Worm (Caenorhabditis elegans) whole organism, young adult: ENCODE results near the gene F38A6.4.

ENCODE experiments used
- B0336.3 ChIP-seq: fragments of 200-800 bp; sonication (Bioruptor generic); IDR thresholded peaks from 2 replicates; pipeline ENCODE4 v1.3.6; 2022; ENCODE audit warnings: missing genetic modification characterization, missing compliant biosample characterization
- K11D2.4 ChIP-seq: fragments of 200-800 bp; sonication (Bioruptor generic); IDR thresholded peaks from 2 replicates; pipeline ENCODE4 v1.3.6; 2022; ENCODE audit warnings: missing genetic modification reagents, missing genetic modification characterization, missing compliant biosample characterization
- K12H6.12 ChIP-seq: fragments of 200-800 bp; sonication (Bioruptor generic); optimal IDR thresholded peaks from 2 replicates; lab custom pipeline; 2018; ENCODE audit warnings: mild to moderate bottlenecking, missing genetic modification characterization, missing compliant biosample characterization
- Y53G8AR.9 ChIP-seq: fragments of 200-800 bp; sonication (Bioruptor generic); conservative IDR thresholded peaks from 2 replicates; pipeline ENCODE4 v1.3.6; 2022; ENCODE audit warnings: missing genetic modification reagents, missing genetic modification characterization, missing compliant biosample characterization
- Y79H2A.3 ChIP-seq: fragments of 200-800 bp; sonication (Bioruptor generic); conservative IDR thresholded peaks from 2 replicates; pipeline ENCODE4 v1.3.6; 2022; ENCODE audit warnings: missing genetic modification reagents, missing genetic modification characterization, missing compliant biosample characterization
- ama-1 ChIP-seq, 3 experiments: fragments of 150-350 bp in 1 of 3; sonication (generic microtip) in 2 of 3; optimal IDR thresholded peaks; 2 replicates each; lab custom pipeline; 2014 to 2018; ENCODE audit warnings: missing biosample characterization in 2 of 3, missing genetic modification characterization in 2 of 3, missing genetic modification reagents in 2 of 3
- attf-3 ChIP-seq: fragments of 200-800 bp; sonication (Bioruptor generic); conservative IDR thresholded peaks from 2 replicates; pipeline ENCODE4 v1.3.6; 2022; ENCODE audit warnings: missing genetic modification reagents, missing genetic modification characterization, missing compliant biosample characterization
- cebp-1 ChIP-seq, 2 experiments: fragments of 200-800 bp in 1 of 2; sonication (Bioruptor generic) in 1 of 2; sonication (generic microtip) in 1 of 2; IDR thresholded peaks in 1 of 2; optimal IDR thresholded peaks in 1 of 2; 2 replicates each; pipeline versions ENCODE4 v1.3.6 to Lab custom; 2017 to 2022; ENCODE audit warnings: missing compliant biosample characterization in 2 of 2, missing genetic modification characterization in 2 of 2, mild to moderate bottlenecking in 1 of 2, missing genetic modification reagents in 1 of 2, moderate library complexity in 1 of 2
- ceh-27 ChIP-seq: fragments of 200-800 bp; sonication (Bioruptor generic); optimal IDR thresholded peaks from 2 replicates; lab custom pipeline; 2018; ENCODE audit warnings: mild to moderate bottlenecking, missing genetic modification characterization, moderate library complexity, missing compliant biosample characterization
- dox-1 ChIP-seq: fragments of 200-800 bp; sonication (Bioruptor generic); IDR thresholded peaks from 2 replicates; pipeline ENCODE4 v1.3.6; 2022; ENCODE audit warnings: missing genetic modification reagents, missing genetic modification characterization, missing compliant biosample characterization
- him-1 ChIP-seq: sonication (generic microtip); optimal IDR thresholded peaks from 2 replicates; lab custom pipeline; 2016; ENCODE audit warnings: missing genotype, missing genetic modification reagents, missing genetic modification characterization, missing compliant biosample characterization
- hmg-1.2 ChIP-seq: fragments of 200-800 bp; sonication (Bioruptor generic); IDR thresholded peaks from 2 replicates; pipeline ENCODE4 v1.3.6; 2022; ENCODE audit warnings: missing genetic modification reagents, missing genetic modification characterization, missing compliant biosample characterization
- let-526 ChIP-seq: fragments of 200-800 bp; sonication (Bioruptor generic); IDR thresholded peaks from 2 replicates; pipeline ENCODE4 v1.3.6; 2022; ENCODE audit warnings: missing genetic modification reagents, missing genetic modification characterization, missing compliant biosample characterization
- let-607 ChIP-seq, 2 experiments: fragments of 200-800 bp in 1 of 2; sonication (Bioruptor generic) in 1 of 2; sonication (generic microtip) in 1 of 2; optimal IDR thresholded peaks; 2 replicates each; lab custom pipeline; 2016 to 2018; ENCODE audit warnings: mild to moderate bottlenecking in 2 of 2, missing compliant biosample characterization in 2 of 2, missing genetic modification characterization in 2 of 2, moderate library complexity in 2 of 2, missing genotype in 1 of 2
- lin-54 ChIP-seq: fragments of 200-800 bp; sonication (Bioruptor generic); optimal IDR thresholded peaks from 2 replicates; lab custom pipeline; 2018; ENCODE audit warnings: mild to moderate bottlenecking, missing genetic modification characterization, missing compliant biosample characterization
- madf-10 ChIP-seq: sonication (generic microtip); optimal IDR thresholded peaks from 2 replicates; lab custom pipeline; 2016; ENCODE audit warnings: mild to moderate bottlenecking, missing genetic modification characterization, missing compliant biosample characterization
- madf-3 ChIP-seq: fragments of 200-800 bp; sonication (Bioruptor generic); IDR thresholded peaks from 2 replicates; pipeline ENCODE4 v1.3.6; 2022; ENCODE audit warnings: missing genetic modification reagents, missing genetic modification characterization, missing compliant biosample characterization
- madf-6 ChIP-seq: fragments of 200-800 bp; sonication (Bioruptor generic); IDR thresholded peaks from 2 replicates; pipeline ENCODE4 v1.3.6; 2022; ENCODE audit warnings: missing genetic modification reagents, missing genetic modification characterization, missing compliant biosample characterization
- madf-8 ChIP-seq: fragments of 200-800 bp; sonication (Bioruptor generic); conservative IDR thresholded peaks from 2 replicates; pipeline ENCODE4 v1.3.6; 2022; ENCODE audit warnings: missing genetic modification reagents, missing genetic modification characterization, missing compliant biosample characterization
- nhr-80 ChIP-seq: sonication (generic microtip); optimal IDR thresholded peaks from 2 replicates; lab custom pipeline; 2016; ENCODE audit warnings: missing genetic modification characterization, missing compliant biosample characterization
- nhr-90 ChIP-seq: sonication (generic microtip); optimal IDR thresholded peaks from 2 replicates; lab custom pipeline; 2016; ENCODE audit warnings: missing genotype, mild to moderate bottlenecking, missing genetic modification characterization, missing compliant biosample characterization
- sea-2 ChIP-seq: fragments of 200-800 bp; sonication (Bioruptor generic); IDR thresholded peaks from 2 replicates; pipeline ENCODE4 v1.3.6; 2022; ENCODE audit warnings: missing genetic modification characterization, missing compliant biosample characterization
- snpc-4 ChIP-seq, 5 experiments: fragments of 150-350 bp in 1 of 5; sonication (generic microtip) in 4 of 5; optimal IDR thresholded peaks; 2 replicates each; lab custom pipeline; 2014 to 2018; ENCODE audit warnings: missing genetic modification characterization in 5 of 5, missing biosample characterization in 3 of 5, antibody characterized with exemption in 2 of 5, mild to moderate bottlenecking in 2 of 5, missing compliant biosample characterization in 2 of 5, missing genotype in 2 of 5, moderate library complexity in 2 of 5, missing genetic modification reagents in 1 of 5
- tbx-9 ChIP-seq: sonication (generic microtip); optimal IDR thresholded peaks from 2 replicates; lab custom pipeline; 2016; ENCODE audit warnings: borderline replicate concordance, missing genetic modification characterization, inconsistent platforms, missing compliant biosample characterization
- unc-62 ChIP-seq: fragments of 150-350 bp; optimal IDR thresholded peaks from 2 replicates; lab custom pipeline; 2014; ENCODE audit warnings: missing biosample characterization, missing genetic modification reagents, missing genetic modification characterization
- ztf-22 ChIP-seq: fragments of 200-800 bp; sonication (Bioruptor generic); optimal IDR thresholded peaks from 2 replicates; lab custom pipeline; 2018; ENCODE audit warnings: mild to moderate bottlenecking, missing genetic modification characterization, moderate library complexity, missing compliant biosample characterization
- ztf-28 ChIP-seq: fragments of 200-800 bp; sonication (Bioruptor generic); IDR thresholded peaks from 2 replicates; pipeline ENCODE4 v1.3.6; 2022; ENCODE audit warnings: missing genetic modification reagents, missing genetic modification characterization, missing compliant biosample characterization

The F38A6.4 gene

DNA sequence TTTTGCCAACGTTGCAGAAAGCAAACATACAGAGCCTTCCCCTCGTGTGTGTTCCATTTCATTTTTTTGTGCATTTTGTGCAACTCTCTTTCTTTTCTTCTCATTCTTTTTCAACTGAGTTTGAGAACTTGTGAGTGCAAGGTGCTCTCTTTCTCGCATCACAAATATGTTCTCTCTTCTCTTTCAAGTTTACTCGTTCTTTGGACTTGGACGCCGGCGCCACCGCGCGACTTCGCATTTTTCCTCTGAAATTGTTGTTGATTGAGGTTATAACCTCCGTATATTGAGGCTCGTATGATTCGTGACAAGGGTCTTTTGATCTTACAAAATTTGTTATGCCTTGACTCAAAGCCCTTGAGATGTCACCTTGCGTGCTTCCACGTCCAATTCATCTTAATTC lies 1.6 kb upstream of the F38A6.4 start (continued):
- TF ChIP-seq nhr-90 (tag; lab: Kevin White, UChicago) (peak; percentile 17), madf-8 (no peak), K12H6.12 (peak; percentile 21), ztf-22 (GFP tag; lab: Kevin White, UChicago) (peak; percentile 15), B0336.3 (GFP tag; lab: Robert Waterston, UW) (0 out of 2 replicates have a peak, but pooled peaks have one; percentile 33), snpc-4 (GFP tag; optimal IDR thresholded peaks at IDR 0.05; lab: Kevin White, UChicago) (no peak), snpc-4 (tag; optimal IDR thresholded peaks at IDR 0.05; lab: Kevin White, UChicago) (peak in 1 of 4 experiments; percentile 4), Y53G8AR.9 (GFP tag; lab: Robert Waterston, UW) (peak; percentile 70; the same call in 1 of the 2 replicates), dox-1 (peak; percentile 27; the same call in 1 of the 2 replicates), ceh-27 (GFP tag; lab: Kevin White, UChicago) (peak; percentile 81), cebp-1 (GFP tag; IDR thresholded peaks at IDR 0.05; lab: Robert Waterston, UW) (0 out of 2 replicates have a peak, but pooled peaks have one; percentile 14), cebp-1 (tag; optimal IDR thresholded peaks at IDR 0.05; lab: Kevin White, UChicago) (peak; percentile 75), madf-10 (tag; lab: Kevin White, UChicago) (peak; percentile 99), madf-3 (GFP tag; lab: Robert Waterston, UW) (peak; percentile 69; the same call in 1 of the 2 replicates), him-1 (no peak), madf-6 (GFP tag; lab: Robert Waterston, UW) (peak; percentile 31; the same call in 1 of the 2 replicates), K11D2.4 (GFP tag; lab: Robert Waterston, UW) (peak; percentile 61; the same call in 1 of the 2 replicates), lin-54 (peak; percentile 35), unc-62 (GFP tag; lab: Kevin White, UChicago) (no peak), hmg-1.2 (peak; percentile 55), ama-1 (optimal IDR thresholded peaks at IDR 0.05; lab: Kevin White, UChicago) (peak; percentile 60), ama-1 (GFP tag; optimal IDR thresholded peaks at IDR 0.05; lab: Kevin White, UChicago) (no peak)

DNA sequence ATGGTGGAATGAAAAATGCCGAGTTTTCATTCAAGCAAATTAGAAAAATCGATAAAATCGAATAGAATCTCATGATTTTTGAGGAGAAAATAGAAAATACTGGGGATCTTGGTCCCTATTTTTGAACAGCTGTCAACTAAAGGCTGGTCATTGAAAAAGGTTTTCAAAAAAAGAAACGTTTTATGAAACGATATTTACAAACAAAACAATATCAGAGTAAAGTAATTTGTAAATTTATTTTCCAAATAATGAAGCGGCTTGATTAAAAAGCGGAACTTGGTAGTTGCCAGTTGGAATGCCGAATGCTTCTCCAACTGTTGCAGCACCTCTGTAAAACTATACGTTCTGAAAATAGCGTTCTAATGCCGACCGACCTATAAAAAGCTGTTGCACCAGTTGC lies 1.5 kb downstream of the F38A6.4 start, which contains the start of gene F38A6.5:
Gene F38A6.5, minus strand, starts transcription at position 101 of the 400 bp plus-strand sequence.
- TF ChIP-seq Y79H2A.3 (no peak), sea-2 (GFP tag; lab: Robert Waterston, UW) (no peak)

DNA sequence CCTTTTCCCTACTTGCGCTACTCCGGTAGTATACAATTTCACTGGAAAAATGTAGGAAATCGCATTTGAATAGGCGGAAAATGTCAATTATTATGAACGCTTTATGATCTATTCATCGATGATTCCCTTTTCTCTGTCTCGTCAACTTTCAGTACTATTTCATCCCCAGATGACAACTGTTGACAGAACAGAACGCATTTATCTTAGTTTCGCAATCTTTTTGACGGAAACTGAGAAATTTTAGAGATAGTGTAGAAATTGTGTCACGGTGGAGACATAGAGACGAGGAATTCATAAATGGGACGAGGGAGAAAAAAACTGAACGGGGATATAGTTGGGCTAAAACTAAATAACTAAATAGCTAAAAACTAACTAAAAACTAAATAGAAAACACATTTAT lies 3.5 kb downstream of the F38A6.4 start:
- no peak for TF ChIP-seq ztf-28 (GFP tag; lab: Robert Waterston, UW)
- TF ChIP-seq let-526 (GFP tag; lab: Robert Waterston, UW): no peak
- no peak for TF ChIP-seq cebp-1 (GFP tag; IDR thresholded peaks at IDR 0.05; lab: Robert Waterston, UW)
- peak; percentile 79 for TF ChIP-seq cebp-1 (tag; optimal IDR thresholded peaks at IDR 0.05; lab: Kevin White, UChicago)
- TF ChIP-seq, all 124 proteins: peak for 1

DNA sequence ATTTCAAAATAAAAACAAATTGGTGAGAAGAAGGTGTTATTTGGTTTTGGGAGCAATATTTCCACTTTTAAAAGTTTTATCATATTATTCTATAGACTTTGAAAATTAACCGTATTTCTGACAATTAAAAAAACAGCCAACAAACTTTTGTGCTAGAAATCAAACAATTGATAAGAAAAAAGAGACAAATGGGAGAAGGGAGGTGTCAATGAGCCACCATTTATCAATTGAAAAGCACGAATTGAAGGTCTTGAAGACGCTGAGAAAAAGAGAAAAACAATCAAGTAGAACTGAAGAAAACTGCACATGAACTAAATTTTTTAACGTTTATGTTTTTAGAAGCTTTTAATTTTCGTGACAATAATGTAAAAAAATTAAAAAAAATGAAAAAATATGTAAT lies 4.3 kb downstream of the F38A6.4 start:
- TF ChIP-seq nhr-80 (tag; lab: Kevin White, UChicago): peak; percentile 78
- TF ChIP-seq let-607 (tag; optimal IDR thresholded peaks at IDR 0.05; lab: Kevin White, UChicago): peak in 1 of 2 experiments; percentile 4
- TF ChIP-seq ztf-22 (GFP tag; lab: Kevin White, UChicago): no peak
- TF ChIP-seq madf-10 (tag; lab: Kevin White, UChicago): peak; percentile 30

DNA sequence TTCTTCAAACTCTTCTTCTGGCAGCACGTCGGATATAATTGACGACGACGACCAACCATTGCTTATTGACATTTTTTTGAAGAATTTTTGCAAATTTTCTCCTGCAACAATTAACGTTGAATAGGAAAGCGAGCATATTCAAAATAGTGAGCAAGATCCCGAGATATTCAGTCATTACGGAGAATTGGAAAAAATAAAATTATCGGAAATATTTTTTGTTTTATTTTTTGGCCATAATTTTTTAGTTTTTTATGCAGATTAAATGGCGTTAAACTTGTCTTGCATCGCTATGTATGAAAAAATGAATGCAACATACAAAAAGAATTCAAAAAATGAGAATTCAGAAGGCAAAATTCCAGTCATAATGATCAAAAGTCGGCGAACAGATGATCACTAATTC lies 5.1 kb downstream of the F38A6.4 start, which contains the start of gene elp-1:
Gene elp-1, minus strand, starts transcription at position 101 of the 400 bp plus-strand sequence.
- TF ChIP-seq tbx-9 (tag; lab: Kevin White, UChicago) (no peak), ceh-27 (GFP tag; lab: Kevin White, UChicago) (no peak)

DNA sequence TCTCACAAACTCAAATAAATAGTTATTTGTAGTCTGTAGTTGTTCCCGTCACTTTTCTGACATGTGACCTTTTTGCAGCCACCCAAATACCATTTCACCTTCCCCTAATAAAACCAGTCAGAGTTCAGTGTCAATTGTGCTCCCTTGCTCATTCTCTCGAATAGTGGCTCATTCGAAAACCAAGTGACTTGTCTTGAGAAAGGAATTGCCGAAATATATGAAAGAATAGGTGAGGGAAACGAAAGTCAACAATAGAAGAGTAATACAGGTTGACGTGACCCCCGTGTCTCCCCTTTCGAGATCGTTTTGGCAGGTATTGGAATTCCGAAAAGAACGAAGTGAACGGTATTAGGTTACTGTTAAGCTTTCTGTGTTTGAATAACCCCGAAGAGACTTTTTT lies 12.0 kb downstream of the F38A6.4 start:
- no peak for TF ChIP-seq let-607 (tag; optimal IDR thresholded peaks at IDR 0.05; lab: Kevin White, UChicago)
- no peak for TF ChIP-seq attf-3 (GFP tag; lab: Robert Waterston, UW)
- TF ChIP-seq, all 124 proteins: peak for 0
